Fruit fly (Drosophila melanogaster) whole organism, embryonic: ENCODE measurements around the gene CG31468.
A peak's percentile ranks its signal among the peaks of the same experiment; 100 is the strongest.

Source experiments
- CG10267 ChIP-seq: fragments of 200-800 bp; sonication (Bioruptor generic); optimal IDR thresholded peaks from 2 replicates; lab custom pipeline; 2018; ENCODE audit warnings: missing biosample characterization, mild to moderate bottlenecking, missing genetic modification characterization, moderate library complexity
- CG10366 ChIP-seq: fragments of 200-800 bp; sonication (Bioruptor generic); IDR thresholded peaks from 2 replicates; pipeline ENCODE4 v1.3.6; 2022; ENCODE audit warnings: missing biosample characterization, missing genetic modification characterization
- CG11696 ChIP-seq: fragments of 200-800 bp; sonication (Bioruptor generic); IDR thresholded peaks from 2 replicates; pipeline ENCODE4 v1.3.6; 2022; ENCODE audit warnings: missing biosample characterization, missing genetic modification characterization
- CG15601 ChIP-seq: fragments of 200-800 bp; sonication (Bioruptor generic); optimal IDR thresholded peaks from 3 replicates; lab custom pipeline; 2019; ENCODE audit warnings: missing biosample characterization, mild to moderate bottlenecking, missing genetic modification characterization, moderate library complexity
- CG16779 ChIP-seq: fragments of 200-800 bp; sonication (Bioruptor generic); IDR thresholded peaks from 2 replicates; pipeline ENCODE4 v1.3.6; 2022; ENCODE audit warnings: missing biosample characterization, missing genetic modification characterization
- CG16863 ChIP-seq: fragments of 200-800 bp; sonication (Bioruptor generic); optimal IDR thresholded peaks from 3 replicates; lab custom pipeline; 2016; ENCODE audit warnings: missing biosample characterization, missing genetic modification characterization
- CG17568 ChIP-seq: fragments of 200-800 bp; sonication (Bioruptor generic); optimal IDR thresholded peaks from 2 replicates; lab custom pipeline; 2018; ENCODE audit warnings: missing biosample characterization, mild to moderate bottlenecking, missing genetic modification characterization, moderate library complexity
- CG18599 ChIP-seq: fragments of 200-800 bp; sonication (Bioruptor generic); optimal IDR thresholded peaks from 3 replicates; lab custom pipeline; 2017; ENCODE audit warnings: missing biosample characterization, missing genetic modification characterization, mild to moderate bottlenecking, moderate library complexity, missing genetic modification reagents
- CG31365 ChIP-seq: fragments of 200-800 bp; sonication (Bioruptor generic); optimal IDR thresholded peaks from 2 replicates; lab custom pipeline; 2018; ENCODE audit warnings: missing biosample characterization, mild to moderate bottlenecking, missing genetic modification characterization
- CG3163 ChIP-seq: fragments of 200-800 bp; sonication (Bioruptor generic); optimal IDR thresholded peaks from 3 replicates; lab custom pipeline; 2016; ENCODE audit warnings: missing biosample characterization, missing genetic modification characterization
- CG32532 ChIP-seq: fragments of 200-800 bp; sonication (Bioruptor generic); IDR thresholded peaks from 2 replicates; pipeline ENCODE4 v1.3.6; 2022; ENCODE audit warnings: missing biosample characterization, missing genetic modification characterization
- CG3995 ChIP-seq: fragments of 200-800 bp; sonication (Bioruptor generic); optimal IDR thresholded peaks from 3 replicates; lab custom pipeline; 2016; ENCODE audit warnings: missing biosample characterization, missing genetic modification characterization
- CG4282 ChIP-seq: fragments of 200-800 bp; sonication (Bioruptor generic); optimal IDR thresholded peaks from 2 replicates; lab custom pipeline; 2016; ENCODE audit warnings: missing biosample characterization, missing genetic modification characterization
- CG6175 ChIP-seq: fragments of 200-800 bp; sonication (Bioruptor generic); IDR thresholded peaks from 3 replicates; pipeline ENCODE4 v1.3.6; 2022; ENCODE audit warnings: missing biosample characterization, missing genetic modification characterization
- CG7786 ChIP-seq: fragments of 200-800 bp; sonication (Bioruptor generic); optimal IDR thresholded peaks from 2 replicates; lab custom pipeline; 2016; ENCODE audit warnings: missing biosample characterization, missing genetic modification characterization
- CG9609 ChIP-seq: fragments of 200-800 bp; sonication (Bioruptor generic); optimal IDR thresholded peaks from 3 replicates; lab custom pipeline; 2016; ENCODE audit warnings: missing biosample characterization, missing genetic modification characterization
- Dref ChIP-seq: fragments of 200-800 bp; sonication (Bioruptor generic); IDR thresholded peaks from 2 replicates; pipeline ENCODE4 v1.3.6; 2022; ENCODE audit warnings: missing biosample characterization, missing genetic modification characterization
- Ets65A ChIP-seq: fragments of 200-800 bp; sonication (Bioruptor generic); peaks from one replicate; lab custom pipeline; 2016; ENCODE audit warnings: missing biosample characterization, missing genetic modification characterization
- Med ChIP-seq: fragments of 200-800 bp; sonication (Bioruptor generic); peaks from one replicate; lab custom pipeline; 2016; ENCODE audit warnings: missing biosample characterization, missing genetic modification characterization, mild to moderate bottlenecking, inconsistent platforms, moderate library complexity
- Meics ChIP-seq: fragments of 200-800 bp; sonication (Bioruptor generic); optimal IDR thresholded peaks from 2 replicates; lab custom pipeline; 2017; ENCODE audit warnings: missing biosample characterization, mild to moderate bottlenecking, missing genetic modification characterization
- Mes4 ChIP-seq: fragments of 200-800 bp; sonication (Bioruptor generic); optimal IDR thresholded peaks from 2 replicates; lab custom pipeline; 2016; ENCODE audit warnings: missing biosample characterization, missing genetic modification characterization
- NC2β ChIP-seq: fragments of 200-800 bp; sonication (Bioruptor generic); optimal IDR thresholded peaks from 2 replicates; lab custom pipeline; 2016; ENCODE audit warnings: missing biosample characterization, missing genetic modification characterization
- NFAT ChIP-seq: fragments of 200-800 bp; sonication (Bioruptor generic); IDR thresholded peaks from 2 replicates; pipeline ENCODE4 v1.3.6; 2022; ENCODE audit warnings: missing biosample characterization, missing genetic modification characterization
- NK7.1 ChIP-seq: fragments of 200-800 bp; sonication (Bioruptor generic); optimal IDR thresholded peaks from 3 replicates; lab custom pipeline; 2016; ENCODE audit warnings: missing biosample characterization, missing genetic modification characterization
- Nf-YC ChIP-seq: fragments of 200-800 bp; optimal IDR thresholded peaks from 3 replicates; lab custom pipeline; 2019; ENCODE audit warnings: missing biosample characterization, mild to moderate bottlenecking, missing genetic modification characterization, moderate library complexity
- Poxn ChIP-seq: fragments of 200-800 bp; sonication (Bioruptor generic); IDR thresholded peaks from 2 replicates; pipeline ENCODE4 v1.3.6; 2022; ENCODE audit warnings: missing biosample characterization, missing genetic modification characterization
- bbx ChIP-seq: fragments of 200-800 bp; sonication (Bioruptor generic); IDR thresholded peaks from 2 replicates; pipeline ENCODE4 v1.3.6; 2022; ENCODE audit warnings: missing biosample characterization, missing genetic modification characterization; ENCODE audit not compliant: partially characterized antibody
- bsh ChIP-seq, 2 experiments: fragments of 200-800 bp; sonication (Bioruptor generic); optimal IDR thresholded peaks; 2 replicates each; lab custom pipeline; 2017 to 2018; ENCODE audit warnings: mild to moderate bottlenecking in 2 of 2, missing biosample characterization in 2 of 2, missing genetic modification characterization in 2 of 2, moderate library complexity in 1 of 2
- chm ChIP-seq: fragments of 200-800 bp; sonication (Bioruptor generic); IDR thresholded peaks from 2 replicates; pipeline ENCODE4 v1.3.6; 2022; ENCODE audit warnings: missing biosample characterization, missing genetic modification characterization
- dm ChIP-seq: fragments of 200-800 bp; sonication (Bioruptor generic); optimal IDR thresholded peaks from 3 replicates; lab custom pipeline; 2016; ENCODE audit warnings: missing biosample characterization, missing genetic modification characterization
- dmrt11E ChIP-seq: fragments of 200-800 bp; sonication (Bioruptor generic); optimal IDR thresholded peaks from 3 replicates; lab custom pipeline; 2018; ENCODE audit warnings: missing biosample characterization, mild to moderate bottlenecking, missing genetic modification characterization, moderate library complexity
- dysf ChIP-seq: fragments of 200-800 bp; sonication (Bioruptor generic); IDR thresholded peaks from 3 replicates; pipeline ENCODE4 v1.3.6; 2022; ENCODE audit warnings: missing biosample characterization, missing genetic modification characterization
- emc ChIP-seq: fragments of 200-800 bp; sonication (Bioruptor generic); optimal IDR thresholded peaks from 2 replicates; lab custom pipeline; 2016; ENCODE audit warnings: missing biosample characterization, missing genetic modification characterization
- grau ChIP-seq: fragments of 200-800 bp; optimal IDR thresholded peaks from 3 replicates; lab custom pipeline; 2019; ENCODE audit warnings: missing biosample characterization, mild to moderate bottlenecking, missing genetic modification characterization, moderate library complexity
- grn ChIP-seq: fragments of 200-800 bp; sonication (Bioruptor generic); optimal IDR thresholded peaks from 3 replicates; lab custom pipeline; 2017; ENCODE audit warnings: missing biosample characterization, missing genetic modification characterization
- hb ChIP-seq: fragments of 200-800 bp; sonication (Bioruptor generic); IDR thresholded peaks from 3 replicates; pipeline ENCODE4 v1.3.6; 2022; ENCODE audit warnings: missing biosample characterization, missing genetic modification characterization; ENCODE audit not compliant: partially characterized antibody
- pan ChIP-seq, 4 experiments: fragments of >200 bp in 3 of 4; fragments of 200-800 bp in 1 of 4; sonication (Bioruptor generic) in 1 of 4; optimal IDR thresholded peaks in 3 of 4; IDR thresholded peaks in 1 of 4; 2 replicates each; pipeline versions ENCODE4 v1.3.6 to Lab custom; 2017 to 2022; ENCODE audit warnings: missing biosample characterization in 2 of 4, missing genetic modification characterization in 2 of 4, mixed read lengths in 1 of 4
- sim ChIP-seq: fragments of 200-800 bp; sonication (Bioruptor generic); IDR thresholded peaks from 2 replicates; pipeline ENCODE4 v1.3.6; 2022; ENCODE audit warnings: missing biosample characterization, missing genetic modification characterization
- tna ChIP-seq: fragments of 200-800 bp; sonication (Bioruptor generic); IDR thresholded peaks from 2 replicates; pipeline ENCODE4 v1.3.6; 2022; ENCODE audit warnings: missing biosample characterization, missing genetic modification characterization; ENCODE audit not compliant: partially characterized antibody

CG31468 gene

DNA sequence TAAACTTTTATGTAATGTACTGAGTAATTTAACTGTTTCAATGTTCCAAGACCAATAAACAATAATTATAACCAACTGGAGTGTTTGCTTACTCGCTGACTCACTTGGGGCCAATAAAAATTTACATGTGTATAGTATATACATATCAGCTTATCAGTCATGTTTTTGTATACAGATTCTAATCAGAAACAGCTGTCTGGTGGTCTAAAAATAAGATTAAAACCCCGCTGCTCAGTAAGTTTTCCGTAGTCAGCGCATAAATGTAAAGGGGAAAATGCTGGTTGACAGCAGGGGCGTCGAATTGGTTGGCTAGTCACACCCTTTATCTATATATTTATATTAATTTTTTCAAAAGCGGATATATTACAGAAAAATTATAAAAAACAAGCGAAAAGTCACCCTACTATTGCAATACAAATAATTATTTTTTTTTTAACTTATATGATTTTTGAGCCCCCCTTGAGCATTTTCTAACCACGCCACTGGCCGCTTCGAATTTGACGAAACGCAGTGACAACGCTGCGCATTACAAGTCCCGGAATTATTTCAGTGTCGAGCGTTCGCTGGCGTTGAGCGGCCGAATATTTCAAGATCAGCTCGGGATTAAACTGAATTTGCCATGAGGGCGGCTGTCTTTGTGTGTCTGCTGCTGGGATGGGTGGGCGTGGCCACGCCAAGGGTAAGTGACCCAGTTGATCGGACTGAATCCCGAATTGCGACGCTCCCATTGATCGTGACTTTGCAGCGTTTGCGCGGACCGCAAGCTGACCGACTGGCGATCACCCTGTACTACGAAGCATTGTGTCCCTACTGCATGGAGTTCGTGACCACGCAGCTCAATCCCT lies 21.6 kb downstream of the CG31468 start, which contains the start of gene GILT2 (continued):
- TF ChIP-seq CG6175 (GFP tag; lab: Robert Waterston, UW) (peak; percentile 39; the same call in 1 of the 3 replicates), bsh (GFP tag; optimal IDR thresholded peaks at IDR 0.05; lab: Kevin White, UChicago) (peak in 1 of 2 experiments; percentile 94)

DNA sequence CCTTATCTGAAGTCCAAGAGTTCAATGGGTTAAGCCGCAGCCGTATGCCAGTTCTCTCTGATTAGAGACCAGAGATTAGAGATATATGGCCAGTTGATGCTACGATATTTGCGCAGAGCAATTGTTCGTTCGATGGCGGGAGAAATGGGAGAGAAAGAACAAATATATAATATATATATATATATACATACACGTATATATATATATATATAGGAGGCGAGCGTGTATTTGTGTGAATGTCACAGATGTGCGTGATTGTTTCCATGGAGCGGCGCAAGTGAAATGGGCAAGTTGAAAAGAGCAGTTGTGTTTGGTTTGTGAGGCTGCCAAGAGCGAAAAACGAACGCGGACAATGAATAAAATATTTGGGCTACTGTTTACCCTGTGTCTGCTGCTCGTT lies 23.1 kb downstream of the CG31468 start, which contains the start of gene GILT3:
TSS of gene GILT3 (plus strand) at position 301 of the 400 bp plus-strand sequence.
- peak; percentile 6 for TF ChIP-seq Med (GFP tag; lab: Kevin White, UChicago)
- TF ChIP-seq grn: no peak
- 0 out of 2 replicates have a peak, but pooled peaks have one; percentile 25 for TF ChIP-seq CG32532 (GFP tag; lab: Robert Waterston, UW)

DNA sequence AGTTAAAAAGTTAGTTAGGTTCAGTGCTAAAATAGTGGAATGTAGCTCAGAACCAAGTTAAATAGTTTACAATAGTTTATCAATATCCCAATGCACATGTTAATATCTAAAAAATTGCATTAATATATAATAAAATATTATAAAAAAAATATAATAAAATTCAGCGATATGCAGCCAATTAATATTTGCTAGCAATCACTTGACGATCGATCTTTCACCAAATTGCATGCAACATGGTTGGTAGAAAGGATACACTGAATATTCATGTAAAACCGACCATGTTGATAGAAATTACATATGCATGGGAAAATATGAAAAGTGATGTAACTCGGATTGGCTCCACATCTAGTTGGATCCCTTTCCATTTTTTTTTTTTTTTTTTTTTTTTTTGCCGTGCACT lies 24.5 kb downstream of the CG31468 start:
- TF ChIP-seq CG7786 (GFP tag; lab: Kevin White, UChicago) (no peak), CG16863 (GFP tag; lab: Kevin White, UChicago) (no peak), CG31365 (no peak), NK7.1 (GFP tag; lab: Kevin White, UChicago) (no peak), hb (no peak), Mes4 (no peak), Nf-YC (no peak), sim (no peak), CG4282 (GFP tag; lab: Kevin White, UChicago) (no peak), CG18599 (GFP tag; lab: Kevin White, UChicago) (no peak), grau (tag; lab: Kevin White, UChicago) (no peak), dmrt11E (tag; lab: Kevin White, UChicago) (no peak), CG6175 (GFP tag; lab: Robert Waterston, UW) (no peak), Dref (GFP tag; lab: Robert Waterston, UW) (no peak), CG3995 (GFP tag; lab: Kevin White, UChicago) (no peak)

DNA sequence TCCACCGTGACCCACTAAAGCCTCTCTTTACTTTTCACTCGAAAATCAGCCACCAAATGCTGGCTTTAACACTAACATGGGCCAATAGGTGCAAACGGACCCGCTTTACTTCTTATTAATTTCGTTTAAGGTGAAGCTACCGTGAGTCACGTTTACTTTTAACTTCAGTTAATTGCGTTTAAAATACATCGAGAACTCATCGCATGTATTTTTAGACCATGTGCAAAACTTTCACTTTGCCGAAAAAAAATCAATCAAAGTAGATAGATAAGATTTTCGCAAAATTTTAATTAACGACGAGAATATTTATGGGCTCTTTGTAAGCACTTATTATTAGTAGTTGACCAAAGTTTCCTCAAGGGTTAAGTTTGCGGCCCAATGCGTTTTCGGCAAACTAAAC lies 25.8 kb downstream of the CG31468 start:
- no peak for TF ChIP-seq bbx (GFP tag; lab: Robert Waterston, UW)
- TF ChIP-seq CG11696 (GFP tag; lab: Robert Waterston, UW): no peak
- TF ChIP-seq dysf (GFP tag; lab: Robert Waterston, UW): no peak

DNA sequence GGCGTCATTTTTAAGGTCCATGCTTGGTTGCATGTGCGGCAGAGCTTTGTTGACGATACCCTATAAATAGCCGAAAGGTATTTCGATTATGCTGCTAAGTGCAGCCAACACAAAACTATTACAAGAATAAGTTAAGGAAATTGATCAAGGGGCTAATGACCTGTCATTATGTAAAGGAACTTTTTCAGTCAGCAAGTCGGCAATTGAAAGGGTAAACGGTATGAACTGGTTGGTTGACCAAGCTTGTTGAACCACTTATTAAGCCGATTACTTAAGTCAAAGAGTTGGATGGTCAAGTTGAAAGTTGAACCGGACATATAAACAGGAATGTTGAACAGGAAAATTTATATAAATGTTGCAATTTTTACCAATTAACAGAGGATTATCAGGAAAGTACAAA lies 27.1 kb downstream of the CG31468 start:
- no peak for TF ChIP-seq chm (GFP tag; lab: Robert Waterston, UW)
- TF ChIP-seq Ets65A: peak; percentile 16
- TF ChIP-seq CG15601 (tag; lab: Kevin White, UChicago): peak; percentile 64

DNA sequence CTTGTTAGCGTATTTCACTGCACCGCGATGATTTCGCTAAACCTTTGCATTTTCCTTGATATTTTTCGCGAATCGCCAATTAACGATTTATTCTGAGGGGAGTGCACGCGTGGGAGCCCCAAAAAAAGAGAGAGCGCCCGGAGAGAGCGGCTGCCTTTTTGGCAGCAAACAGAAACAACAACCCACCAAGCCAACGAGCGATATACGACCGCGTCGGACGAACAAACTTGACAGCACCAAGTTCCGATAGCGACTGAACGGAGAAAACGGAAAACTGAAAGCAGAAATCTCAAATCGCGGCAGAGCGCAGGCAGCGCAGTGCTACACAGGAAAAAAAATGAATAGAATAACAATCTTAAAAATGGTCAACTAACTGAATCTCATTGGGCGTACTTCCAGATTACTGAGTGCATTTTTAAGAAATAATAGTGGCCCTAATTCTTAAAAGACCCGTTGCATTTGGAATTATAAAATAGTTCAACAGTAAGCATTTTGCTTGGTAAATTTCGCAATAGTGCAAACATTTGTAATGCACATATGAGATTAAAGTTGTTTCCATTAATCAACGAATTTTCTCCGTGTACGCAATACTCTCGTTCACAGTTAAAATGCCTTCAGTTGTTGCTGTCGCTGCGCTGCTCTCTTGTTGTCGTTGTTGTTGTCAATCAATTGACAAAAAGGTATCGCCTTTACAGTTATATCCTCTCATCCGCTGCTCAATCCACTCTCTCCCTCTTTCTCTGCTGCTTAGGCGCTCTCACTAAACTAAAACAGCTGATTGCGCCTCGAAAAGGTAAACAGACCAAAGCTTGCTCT lies 30.5 kb downstream of the CG31468 start, which contains the start of gene CG31145:
TSS of gene CG31145 (minus strand) at position 259 of the 816 bp plus-strand sequence.
- peak; percentile 99 for TF ChIP-seq emc (GFP tag; lab: Kevin White, UChicago)
- peak; percentile 97 for TF ChIP-seq Poxn (GFP tag; lab: Robert Waterston, UW)
- peak; percentile 99 for TF ChIP-seq dm
- TF ChIP-seq Meics (GFP tag; lab: Kevin White, UChicago): peak; percentile 100
- peak; percentile 96 for TF ChIP-seq CG16779
- peak; percentile 96 for TF ChIP-seq CG10267 (tag; lab: Kevin White, UChicago)
- peak; percentile 99 for TF ChIP-seq CG10366 (GFP tag; lab: Robert Waterston, UW)
- TF ChIP-seq CG17568 (GFP tag; lab: Kevin White, UChicago): peak; percentile 99
- peak; percentile 70; the same call in 1 of the 2 replicates for TF ChIP-seq tna
- peak; percentile 100 for TF ChIP-seq CG9609
- TF ChIP-seq NFAT (GFP tag; lab: Robert Waterston, UW): peak; percentile 96
- peak; percentile 95 for TF ChIP-seq CG3163 (GFP tag; lab: Kevin White, UChicago)
- TF ChIP-seq pan (optimal IDR thresholded peaks at IDR 0.05; lab: Kevin White, UChicago): no peak
- peak in 1 of 2 experiments; percentile 99 for TF ChIP-seq pan (GFP tag; optimal IDR thresholded peaks at IDR 0.05 in 1 of 2, IDR thresholded peaks at IDR 0.05 in 1 of 2)
- TF ChIP-seq NC2β (GFP tag; lab: Kevin White, UChicago): peak; percentile 99
